Worm (Caenorhabditis elegans) whole organism, L1 larva: ENCODE results near the gene R03C1.1.

Experiments used
- C04F5.9 ChIP-seq: sonication (generic microtip); optimal IDR thresholded peaks from 2 replicates; lab custom pipeline; 2016; ENCODE audit warnings: missing genetic modification characterization, missing compliant biosample characterization
- Y116A8C.19 ChIP-seq: sonication (generic microtip); optimal IDR thresholded peaks from 2 replicates; lab custom pipeline; 2016; ENCODE audit warnings: missing compliant biosample characterization, missing genetic modification characterization, borderline replicate concordance
- aha-1 ChIP-seq: fragments of 150-350 bp; optimal IDR thresholded peaks from 2 replicates; lab custom pipeline; 2014; ENCODE audit warnings: missing biosample characterization, missing genetic modification characterization
- alr-1 ChIP-seq: fragments of 200-800 bp; sonication (Bioruptor generic); optimal IDR thresholded peaks from 2 replicates; lab custom pipeline; 2018; ENCODE audit warnings: borderline replicate concordance, mild to moderate bottlenecking, missing genetic modification characterization, missing compliant biosample characterization
- blmp-1 ChIP-seq: fragments of 150-350 bp; optimal IDR thresholded peaks from 2 replicates; lab custom pipeline; 2014; ENCODE audit warnings: missing biosample characterization, missing genetic modification characterization
- ceh-88 ChIP-seq: fragments of 200-800 bp; sonication (Bioruptor generic); IDR thresholded peaks from 2 replicates; pipeline ENCODE4 v1.3.6; 2022; ENCODE audit warnings: missing genetic modification characterization, missing compliant biosample characterization
- ceh-90 ChIP-seq: sonication (generic microtip); optimal IDR thresholded peaks from 2 replicates; lab custom pipeline; 2016; ENCODE audit warnings: missing genetic modification characterization, missing compliant biosample characterization
- dsc-1 ChIP-seq: sonication (generic microtip); optimal IDR thresholded peaks from 2 replicates; lab custom pipeline; 2016; ENCODE audit warnings: mild to moderate bottlenecking, missing genetic modification characterization, missing compliant biosample characterization
- efl-1 ChIP-seq, 4 experiments: fragments of 150-350 bp; optimal IDR thresholded peaks in 3 of 4; peaks in 1 of 4; 1 replicate in 1 of 4; 2 replicates in 3 of 4; lab custom pipeline; 2014; ENCODE audit warnings: missing biosample characterization in 2 of 4, missing genetic modification characterization in 2 of 4, missing genetic modification reagents in 2 of 4
- elt-2 ChIP-seq: sonication (generic microtip); optimal IDR thresholded peaks from 2 replicates; lab custom pipeline; 2016; ENCODE audit warnings: missing genetic modification characterization, mild to moderate bottlenecking, inconsistent platforms, missing compliant biosample characterization, missing genetic modification reagents
- fkh-10 ChIP-seq: sonication (generic microtip); optimal IDR thresholded peaks from 2 replicates; lab custom pipeline; 2017; ENCODE audit warnings: missing biosample characterization, missing genetic modification reagents, missing genetic modification characterization
- fkh-4 ChIP-seq: sonication (generic microtip); optimal IDR thresholded peaks from 2 replicates; lab custom pipeline; 2016; ENCODE audit warnings: missing compliant biosample characterization, missing genetic modification characterization, borderline replicate concordance
- fkh-8 ChIP-seq: sonication (generic microtip); optimal IDR thresholded peaks from 2 replicates; lab custom pipeline; 2016; ENCODE audit warnings: mild to moderate bottlenecking, missing genetic modification characterization, missing compliant biosample characterization
- jun-1 ChIP-seq: fragments of 150-350 bp; optimal IDR thresholded peaks from 2 replicates; lab custom pipeline; 2014; ENCODE audit warnings: missing biosample characterization, missing genetic modification reagents, missing genetic modification characterization
- lin-13 ChIP-seq: fragments of 150-350 bp; optimal IDR thresholded peaks from 2 replicates; lab custom pipeline; 2014; ENCODE audit warnings: missing biosample characterization, missing genetic modification reagents, missing genetic modification characterization
- lin-14 ChIP-seq: fragments of 200-800 bp; sonication (Bioruptor generic); optimal IDR thresholded peaks from 2 replicates; lab custom pipeline; 2018; ENCODE audit warnings: mild to moderate bottlenecking, missing genetic modification characterization, moderate library complexity, missing compliant biosample characterization
- lin-39 ChIP-seq: fragments of 150-350 bp; optimal IDR thresholded peaks from 2 replicates; lab custom pipeline; 2014; ENCODE audit warnings: missing biosample characterization, missing genetic modification reagents, missing genetic modification characterization
- mef-2 ChIP-seq: fragments of 150-350 bp; optimal IDR thresholded peaks from 2 replicates; lab custom pipeline; 2014; ENCODE audit warnings: missing biosample characterization, missing genetic modification characterization
- nhr-11 ChIP-seq: fragments of 150-350 bp; optimal IDR thresholded peaks from 2 replicates; lab custom pipeline; 2014; ENCODE audit warnings: missing biosample characterization, missing genetic modification characterization
- nhr-12 ChIP-seq: sonication (generic microtip); optimal IDR thresholded peaks from 2 replicates; lab custom pipeline; 2017; ENCODE audit warnings: missing biosample characterization, missing genetic modification characterization
- nhr-20 ChIP-seq: sonication (generic microtip); optimal IDR thresholded peaks from 2 replicates; lab custom pipeline; 2016; ENCODE audit warnings: mild to moderate bottlenecking, missing genetic modification characterization, missing compliant biosample characterization
- nhr-71 ChIP-seq: sonication (generic microtip); optimal IDR thresholded peaks from 2 replicates; lab custom pipeline; 2016; ENCODE audit warnings: mild to moderate bottlenecking, missing genetic modification characterization, moderate library complexity, missing compliant biosample characterization
- nhr-77 ChIP-seq: fragments of 150-350 bp; optimal IDR thresholded peaks from 2 replicates; lab custom pipeline; 2014; ENCODE audit warnings: missing biosample characterization, missing genetic modification characterization
- nhr-90 ChIP-seq: sonication (generic microtip); optimal IDR thresholded peaks from 2 replicates; lab custom pipeline; 2016; ENCODE audit warnings: mild to moderate bottlenecking, missing genetic modification characterization, missing compliant biosample characterization; ENCODE audit not compliant: poor library complexity
- pqm-1 ChIP-seq: sonication (generic microtip); optimal IDR thresholded peaks from 3 replicates; lab custom pipeline; 2017; ENCODE audit warnings: missing biosample characterization, missing genetic modification characterization
- snpc-4 ChIP-seq: fragments of 150-350 bp; optimal IDR thresholded peaks from 2 replicates; lab custom pipeline; 2014; ENCODE audit warnings: missing biosample characterization, missing genetic modification characterization
- sup-37 ChIP-seq: fragments of 200-800 bp; sonication (Bioruptor generic); optimal IDR thresholded peaks from 2 replicates; lab custom pipeline; 2018; ENCODE audit warnings: mild to moderate bottlenecking, missing genetic modification characterization, missing compliant biosample characterization
- unc-130 ChIP-seq: fragments of 150-350 bp; optimal IDR thresholded peaks from 2 replicates; lab custom pipeline; 2017; ENCODE audit warnings: missing biosample characterization, missing genetic modification characterization, inconsistent platforms
- unc-98 ChIP-seq: fragments of 200-800 bp; sonication (Bioruptor generic); IDR thresholded peaks from 2 replicates; pipeline ENCODE4 v1.3.6; 2022; ENCODE audit warnings: missing genetic modification characterization, missing compliant biosample characterization
- xbp-1 ChIP-seq: sonication (generic microtip); optimal IDR thresholded peaks from 2 replicates; lab custom pipeline; 2016; ENCODE audit warnings: missing genetic modification characterization, missing compliant biosample characterization
- zip-4 ChIP-seq: fragments of 200-800 bp; sonication (Bioruptor generic); optimal IDR thresholded peaks from 2 replicates; lab custom pipeline; 2018; ENCODE audit warnings: mild to moderate bottlenecking, missing genetic modification characterization, moderate library complexity, missing compliant biosample characterization
- ztf-4 ChIP-seq: fragments of 150-350 bp; optimal IDR thresholded peaks from 2 replicates; lab custom pipeline; 2014; ENCODE audit warnings: missing biosample characterization, missing genetic modification characterization

R03C1.1 gene

DNA sequence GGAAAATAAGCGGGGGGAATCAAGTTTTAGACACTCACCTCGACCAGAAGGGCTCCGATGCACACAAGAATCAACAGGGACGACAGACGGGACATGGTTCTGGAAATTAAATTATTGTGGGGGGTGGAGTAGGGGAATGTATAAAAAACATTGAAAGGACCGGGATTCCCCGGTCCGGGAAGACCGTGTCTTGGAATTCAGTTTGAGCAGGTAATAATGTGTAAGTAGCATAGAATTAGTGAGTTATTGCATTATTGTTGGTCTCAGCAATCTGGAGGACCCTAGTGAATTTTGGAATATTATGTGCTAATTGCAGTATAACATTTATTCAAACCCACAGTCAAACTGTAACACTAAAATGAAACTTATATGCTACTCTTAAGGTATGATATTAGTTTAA, at the start of gene R03C1.1:
R03C1.1 (minus strand) TSS at position 101 of the 400 bp plus-strand sequence.
- TF ChIP-seq blmp-1 (tag; lab: Kevin White, UChicago) (no peak), Y116A8C.19 (tag; lab: Kevin White, UChicago) (no peak), ceh-88 (GFP tag; lab: Robert Waterston, UW) (no peak), lin-13 (GFP tag; lab: Kevin White, UChicago) (no peak), xbp-1 (tag; lab: Kevin White, UChicago) (no peak), lin-39 (tag; lab: Kevin White, UChicago) (no peak), mef-2 (tag; lab: Kevin White, UChicago) (no peak), fkh-8 (tag; lab: Kevin White, UChicago) (no peak), zip-4 (GFP tag; lab: Kevin White, UChicago) (no peak), nhr-11 (no peak), nhr-20 (no peak), nhr-77 (no peak)

DNA sequence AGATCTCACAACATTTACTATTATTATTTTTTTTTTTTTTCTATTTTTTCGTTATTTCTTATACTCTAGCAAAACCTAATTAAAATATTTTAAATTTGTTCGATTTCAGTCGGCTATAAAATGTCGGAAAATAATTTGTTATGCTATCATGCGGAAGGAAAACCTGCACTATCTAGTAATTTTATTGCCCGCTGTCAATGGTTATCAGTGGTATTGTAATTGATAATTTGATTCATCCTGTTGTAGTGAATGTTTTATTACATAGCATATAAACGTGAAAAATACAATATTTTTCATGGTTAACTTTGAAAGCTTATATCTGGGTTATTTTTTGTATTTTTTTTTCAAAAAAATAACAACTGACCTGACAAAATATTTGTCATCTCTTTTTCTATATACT, 49.1 kb upstream of the R03C1.1 start:
- peak; percentile 48 for TF ChIP-seq jun-1
- TF ChIP-seq elt-2 (tag; lab: Kevin White, UChicago), result peak; percentile 84
- no peak for TF ChIP-seq lin-14 (GFP tag; lab: Kevin White, UChicago)
- peak; percentile 21 for TF ChIP-seq pqm-1 (tag; lab: Kevin White, UChicago)
- TF ChIP-seq fkh-4, result no peak
- TF ChIP-seq ztf-4 (tag; lab: Kevin White, UChicago), result no peak
- no peak for TF ChIP-seq dsc-1 (tag; lab: Kevin White, UChicago)
- no peak for TF ChIP-seq sup-37

DNA sequence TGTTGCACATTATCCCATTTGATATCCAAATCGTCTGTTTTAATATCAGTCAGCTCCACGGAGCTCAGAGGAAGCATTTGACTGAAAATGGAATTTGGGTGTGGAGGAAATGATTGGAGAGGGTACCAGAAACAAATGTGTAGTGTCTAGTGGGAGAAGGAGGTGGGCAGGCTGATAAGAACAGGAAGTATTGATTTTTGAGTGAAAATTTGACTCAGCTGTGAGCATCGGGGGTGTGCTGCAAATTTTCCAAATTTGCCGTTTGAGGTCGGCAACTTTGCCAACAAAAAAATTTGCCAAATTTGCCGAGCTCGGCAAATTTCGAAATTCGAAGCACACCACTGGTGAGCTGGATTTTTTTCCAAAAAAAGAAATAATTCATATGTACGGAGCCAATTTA, 47.9 kb upstream of the R03C1.1 start, which contains the start of gene Y53F4B.1:
Y53F4B.1 (minus strand) TSS at position 101 of the 400 bp plus-strand sequence.
- no peak for TF ChIP-seq C04F5.9
- no peak for TF ChIP-seq unc-130 (tag; lab: Kevin White, UChicago)
- TF ChIP-seq aha-1 (tag; lab: Kevin White, UChicago), result no peak
- TF ChIP-seq nhr-71, result no peak
- no peak for TF ChIP-seq unc-98 (GFP tag; lab: Robert Waterston, UW)
- TF ChIP-seq zip-4 (GFP tag; lab: Kevin White, UChicago), result no peak
- no peak for TF ChIP-seq nhr-12
- TF ChIP-seq, all 84 proteins: peak for 0

DNA sequence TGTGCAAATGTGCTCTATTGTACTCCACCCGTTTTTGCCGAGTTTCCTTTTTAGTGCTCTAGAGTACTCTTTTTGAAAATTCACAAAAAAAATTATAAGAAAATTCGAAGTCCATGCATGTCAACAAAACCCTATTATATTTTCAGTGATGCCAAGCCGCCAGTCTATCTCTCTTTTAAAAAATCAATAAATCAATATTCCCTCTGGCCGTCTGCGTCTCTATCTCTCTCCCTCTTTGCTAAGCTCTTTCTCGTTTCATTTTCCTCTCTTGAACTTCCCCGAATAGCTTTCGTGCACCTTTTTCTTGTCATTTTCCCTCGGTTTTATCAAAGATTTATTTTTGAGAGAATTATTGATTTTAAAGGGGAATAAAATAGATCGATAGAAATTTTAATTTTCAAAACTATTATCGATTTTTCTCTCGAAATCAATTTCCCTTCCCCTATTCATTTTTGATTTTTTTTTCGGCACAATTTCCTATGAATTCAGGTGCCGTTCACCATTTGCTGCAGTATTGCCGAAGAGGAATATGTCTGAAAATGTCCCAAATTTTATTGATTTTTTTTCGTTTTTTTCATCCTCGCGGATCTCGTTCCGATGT, 42.4 kb upstream of the R03C1.1 start:
- no peak for TF ChIP-seq efl-1 (optimal IDR thresholded peaks at IDR 0.05; lab: Kevin White, UChicago)
- TF ChIP-seq efl-1 (GFP tag; optimal IDR thresholded peaks at IDR 0.05 in 1 of 2; lab: Kevin White, UChicago), result peak in 1 of 2 experiments; percentile 14
- no peak for TF ChIP-seq ceh-90 (tag; lab: Kevin White, UChicago)
- TF ChIP-seq, all 84 proteins: peak for 1

DNA sequence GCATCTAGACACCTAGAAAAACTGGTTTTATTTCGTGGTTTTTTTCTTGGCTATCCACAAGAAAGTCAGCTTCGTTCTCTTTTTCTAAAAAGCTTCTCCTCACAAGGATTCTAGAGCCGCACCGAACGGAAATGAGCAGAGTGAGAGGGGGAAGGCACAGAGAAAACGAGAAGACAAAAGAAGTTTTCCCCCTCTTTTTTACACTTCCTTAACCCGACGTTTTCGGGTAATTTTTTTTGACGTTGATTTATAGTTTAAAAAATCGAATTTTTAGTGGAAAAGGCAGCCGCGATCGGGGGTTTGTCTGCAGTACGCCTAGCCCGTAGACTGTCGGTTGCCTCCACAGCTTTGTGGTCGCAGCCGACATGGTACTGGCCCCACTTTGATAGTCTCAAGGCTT, 36.3 kb upstream of the R03C1.1 start:
- TF ChIP-seq lin-14 (GFP tag; lab: Kevin White, UChicago), result peak; percentile 21
- no peak for TF ChIP-seq nhr-90 (tag; lab: Kevin White, UChicago)
- TF ChIP-seq fkh-10, result peak; percentile 68

DNA sequence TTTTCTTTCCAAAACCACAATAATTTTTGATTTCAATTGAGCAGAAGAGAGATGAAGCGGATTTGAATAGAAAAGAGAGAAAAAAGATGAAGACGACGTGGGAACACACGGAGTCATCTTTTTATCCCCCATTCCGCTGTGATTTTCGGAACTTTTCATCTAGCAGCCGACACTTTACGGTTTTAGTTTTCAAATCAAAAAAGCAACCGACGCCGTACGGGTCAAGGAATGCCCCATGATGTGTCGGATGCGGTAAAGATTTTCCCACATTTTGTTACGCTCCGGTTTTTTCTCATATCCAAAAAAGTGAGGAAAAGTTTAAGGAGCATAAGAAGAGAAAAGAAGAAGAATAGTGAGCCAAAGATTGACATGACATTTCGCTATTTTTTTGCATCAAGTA, 35.3 kb upstream of the R03C1.1 start:
- no peak for TF ChIP-seq alr-1 (tag; lab: Kevin White, UChicago)
- peak; percentile 2 for TF ChIP-seq lin-14 (GFP tag; lab: Kevin White, UChicago)
- peak; percentile 76 for TF ChIP-seq snpc-4 (tag; lab: Kevin White, UChicago)
- peak; percentile 5 for TF ChIP-seq fkh-10
